Fruit fly (Drosophila melanogaster) whole organism, embryonic: ENCODE measurements around the gene Boh1.
"Not testable (repeated sequence)": the region's sequence is repeated elsewhere in the genome, so short reads cannot be mapped to it uniquely, and the experiment has no call there.

Source experiments
- CG10147 ChIP-seq: fragments of 200-800 bp; sonication (Bioruptor generic); optimal IDR thresholded peaks from 2 replicates; lab custom pipeline; 2019; ENCODE audit warnings: missing biosample characterization, mild to moderate bottlenecking, missing genetic modification characterization, moderate library complexity
- CG1024 ChIP-seq: fragments of 200-800 bp; sonication (Bioruptor generic); IDR thresholded peaks from 2 replicates; pipeline ENCODE4 v1.3.6; 2022; ENCODE audit warnings: missing biosample characterization, missing genetic modification characterization
- CG11695 ChIP-seq: fragments of 200-800 bp; sonication (Bioruptor generic); IDR thresholded peaks from 3 replicates; pipeline ENCODE4 v1.3.6; 2022; ENCODE audit warnings: missing biosample characterization, missing genetic modification characterization
- CG12155 ChIP-seq: fragments of 200-800 bp; sonication (Bioruptor generic); optimal IDR thresholded peaks from 3 replicates; lab custom pipeline; 2016; ENCODE audit warnings: missing biosample characterization, missing genetic modification characterization
- CG13296 ChIP-seq: fragments of 200-800 bp; sonication (Bioruptor generic); optimal IDR thresholded peaks from 3 replicates; lab custom pipeline; 2018; ENCODE audit warnings: missing biosample characterization, mild to moderate bottlenecking, missing genetic modification characterization
- CG1603 ChIP-seq: fragments of 200-800 bp; sonication (Bioruptor generic); optimal IDR thresholded peaks from 2 replicates; lab custom pipeline; 2019; ENCODE audit warnings: missing biosample characterization, mild to moderate bottlenecking, missing genetic modification characterization, moderate library complexity
- CG17802 ChIP-seq: fragments of 200-800 bp; sonication (Bioruptor generic); optimal IDR thresholded peaks from 2 replicates; lab custom pipeline; 2018; ENCODE audit warnings: missing biosample characterization, mild to moderate bottlenecking, missing genetic modification characterization, moderate library complexity
- CG18011 ChIP-seq: fragments of 200-800 bp; sonication (Bioruptor generic); optimal IDR thresholded peaks from 2 replicates; lab custom pipeline; 2017; ENCODE audit warnings: missing biosample characterization, missing genetic modification characterization, mild to moderate bottlenecking, moderate library complexity, missing genotype
- CG18599 ChIP-seq: fragments of 200-800 bp; sonication (Bioruptor generic); optimal IDR thresholded peaks from 3 replicates; lab custom pipeline; 2017; ENCODE audit warnings: missing biosample characterization, missing genetic modification characterization, mild to moderate bottlenecking, moderate library complexity, missing genetic modification reagents
- CG31441 ChIP-seq: fragments of 200-800 bp; sonication (Bioruptor generic); IDR thresholded peaks from 2 replicates; pipeline ENCODE4 v1.3.6; 2022; ENCODE audit warnings: missing biosample characterization, missing genetic modification characterization
- CG34422 ChIP-seq: fragments of 200-800 bp; sonication (Bioruptor generic); IDR thresholded peaks from 3 replicates; pipeline ENCODE4 v1.3.6; 2022; ENCODE audit warnings: missing biosample characterization, missing genetic modification characterization
- CG4282 ChIP-seq: fragments of 200-800 bp; sonication (Bioruptor generic); optimal IDR thresholded peaks from 2 replicates; lab custom pipeline; 2016; ENCODE audit warnings: missing biosample characterization, missing genetic modification characterization
- CG7928 ChIP-seq: fragments of 200-800 bp; sonication (Bioruptor generic); optimal IDR thresholded peaks from 2 replicates; lab custom pipeline; 2017; ENCODE audit warnings: missing biosample characterization, mild to moderate bottlenecking, missing genetic modification characterization
- CTCF ChIP-seq: fragments of 200-800 bp; sonication (Bioruptor generic); optimal IDR thresholded peaks from 2 replicates; lab custom pipeline; 2017; ENCODE audit warnings: missing biosample characterization, mild to moderate bottlenecking, missing genetic modification characterization, moderate library complexity
- Dbx ChIP-seq: fragments of 200-800 bp; sonication (Bioruptor generic); IDR thresholded peaks from 3 replicates; pipeline ENCODE4 v1.3.6; 2022; ENCODE audit warnings: missing biosample characterization, missing genetic modification characterization
- Dek ChIP-seq: fragments of 200-800 bp; sonication (Bioruptor generic); optimal IDR thresholded peaks from 3 replicates; lab custom pipeline; 2019; ENCODE audit warnings: missing biosample characterization, mild to moderate bottlenecking, missing genetic modification characterization, moderate library complexity
- Dfd ChIP-seq, 2 experiments: fragments of >200 bp; optimal IDR thresholded peaks; 2 replicates each; lab custom pipeline; 2017; ENCODE audit warnings: missing biosample characterization in 2 of 2, missing genetic modification characterization in 2 of 2
- Dref ChIP-seq: fragments of 200-800 bp; sonication (Bioruptor generic); IDR thresholded peaks from 2 replicates; pipeline ENCODE4 v1.3.6; 2022; ENCODE audit warnings: missing biosample characterization, missing genetic modification characterization
- E2f2 ChIP-seq: fragments of 200-800 bp; sonication (Bioruptor generic); IDR thresholded peaks from 2 replicates; pipeline ENCODE4 v1.3.6; 2022; ENCODE audit warnings: missing biosample characterization, missing genetic modification characterization
- Gug ChIP-seq: fragments of 200-800 bp; sonication (Bioruptor generic); IDR thresholded peaks from 4 replicates; pipeline ENCODE4 v1.3.6; 2022; ENCODE audit warnings: missing biosample characterization, missing genetic modification characterization
- Hr3 ChIP-seq: fragments of 200-800 bp; sonication (Bioruptor generic); optimal IDR thresholded peaks from 3 replicates; lab custom pipeline; 2016; ENCODE audit warnings: missing biosample characterization, missing genetic modification characterization
- Hr51 ChIP-seq, 2 experiments: fragments of 200-800 bp; sonication (Bioruptor generic); optimal IDR thresholded peaks; 2 replicates in 1 of 2; 3 replicates in 1 of 2; lab custom pipeline; 2016 to 2018; ENCODE audit warnings: missing biosample characterization in 2 of 2, missing genetic modification characterization in 2 of 2, mild to moderate bottlenecking in 1 of 2, moderate library complexity in 1 of 2
- Lim3 ChIP-seq: fragments of 200-800 bp; sonication (Bioruptor generic); IDR thresholded peaks from 2 replicates; pipeline ENCODE4 v1.3.6; 2022; ENCODE audit warnings: missing biosample characterization, missing genetic modification characterization
- Rx ChIP-seq: fragments of 200-800 bp; sonication (Bioruptor generic); IDR thresholded peaks from 2 replicates; pipeline ENCODE4 v1.3.6; 2022; ENCODE audit warnings: missing biosample characterization, missing genetic modification characterization
- Scr ChIP-seq: fragments of 200-800 bp; sonication (Bioruptor generic); IDR thresholded peaks from 2 replicates; pipeline ENCODE4 v1.3.6; 2022; ENCODE audit warnings: missing biosample characterization, missing genetic modification characterization; ENCODE audit not compliant: partially characterized antibody
- Sry-δ ChIP-seq: fragments of 200-800 bp; sonication (Bioruptor generic); optimal IDR thresholded peaks from 2 replicates; lab custom pipeline; 2016; ENCODE audit warnings: missing biosample characterization, missing genetic modification characterization
- Taf1 ChIP-seq: fragments of 200-800 bp; sonication (Bioruptor generic); IDR thresholded peaks from 2 replicates; pipeline ENCODE4 v1.3.6; 2022; ENCODE audit warnings: missing biosample characterization, missing genetic modification characterization
- Usf ChIP-seq: fragments of 200-800 bp; sonication (Bioruptor generic); optimal IDR thresholded peaks from 2 replicates; lab custom pipeline; 2017; ENCODE audit warnings: missing genotype, missing biosample characterization, missing genetic modification characterization
- Xrp1 ChIP-seq: fragments of 200-800 bp; sonication (Bioruptor generic); IDR thresholded peaks from 2 replicates; pipeline ENCODE4 v1.3.6; 2022; ENCODE audit warnings: missing biosample characterization, missing genetic modification characterization
- ara ChIP-seq: fragments of 200-800 bp; sonication (Bioruptor generic); IDR thresholded peaks from 2 replicates; pipeline ENCODE4 v1.3.6; 2022; ENCODE audit warnings: missing biosample characterization, missing genetic modification characterization
- bowl ChIP-seq: fragments of 200-800 bp; sonication (Bioruptor generic); IDR thresholded peaks from 2 replicates; pipeline ENCODE4 v1.3.6; 2022; ENCODE audit warnings: missing biosample characterization, missing genetic modification characterization
- br ChIP-seq: fragments of >200 bp; optimal IDR thresholded peaks from 2 replicates; lab custom pipeline; 2017
- chinmo ChIP-seq: fragments of 200-800 bp; sonication (Bioruptor generic); IDR thresholded peaks from 4 replicates; pipeline ENCODE4 v1.3.6; 2022; ENCODE audit warnings: missing biosample characterization, missing genetic modification characterization; ENCODE audit not compliant: partially characterized antibody
- crp ChIP-seq, 2 experiments: fragments of 200-800 bp; sonication (Bioruptor generic); optimal IDR thresholded peaks; 2 replicates in 1 of 2; 3 replicates in 1 of 2; lab custom pipeline; 2017; ENCODE audit warnings: missing biosample characterization in 2 of 2, missing genetic modification characterization in 2 of 2, mild to moderate bottlenecking in 1 of 2, moderate library complexity in 1 of 2
- dmrt99B ChIP-seq: fragments of 200-800 bp; sonication (Bioruptor generic); optimal IDR thresholded peaks from 2 replicates; lab custom pipeline; 2018; ENCODE audit warnings: missing biosample characterization, mild to moderate bottlenecking, missing genetic modification characterization, moderate library complexity
- dysf ChIP-seq: fragments of 200-800 bp; sonication (Bioruptor generic); IDR thresholded peaks from 3 replicates; pipeline ENCODE4 v1.3.6; 2022; ENCODE audit warnings: missing biosample characterization, missing genetic modification characterization
- eve ChIP-seq, 2 experiments: fragments of >200 bp; optimal IDR thresholded peaks; 2 replicates each; lab custom pipeline; 2017; ENCODE audit warnings: missing biosample characterization in 2 of 2, missing genetic modification characterization in 2 of 2
- gfzf ChIP-seq: fragments of 200-800 bp; sonication (Bioruptor generic); optimal IDR thresholded peaks from 2 replicates; lab custom pipeline; 2016; ENCODE audit warnings: missing biosample characterization, mild to moderate bottlenecking, missing genetic modification characterization, moderate library complexity
- hth ChIP-seq: fragments of >200 bp; optimal IDR thresholded peaks from 2 replicates; lab custom pipeline; 2017; ENCODE audit warnings: inconsistent platforms
- inv ChIP-seq: fragments of 200-800 bp; sonication (Bioruptor generic); IDR thresholded peaks from 2 replicates; pipeline ENCODE4 v1.3.6; 2022; ENCODE audit warnings: missing biosample characterization, missing genetic modification characterization; ENCODE audit not compliant: partially characterized antibody
- p53 ChIP-seq: fragments of 200-800 bp; sonication (Bioruptor generic); optimal IDR thresholded peaks from 2 replicates; lab custom pipeline; 2016; ENCODE audit warnings: missing biosample characterization, missing genetic modification characterization
- phol ChIP-seq: fragments of 200-800 bp; sonication (Bioruptor generic); optimal IDR thresholded peaks from 3 replicates; lab custom pipeline; 2018; ENCODE audit warnings: missing biosample characterization, mild to moderate bottlenecking, missing genetic modification characterization, moderate library complexity
- sima ChIP-seq: fragments of 200-800 bp; sonication (Bioruptor generic); optimal IDR thresholded peaks from 2 replicates; lab custom pipeline; 2016; ENCODE audit warnings: missing biosample characterization, missing genetic modification characterization
- so ChIP-seq: fragments of 200-800 bp; sonication (Bioruptor generic); IDR thresholded peaks from 3 replicates; pipeline ENCODE4 v1.3.6; 2022; ENCODE audit warnings: missing biosample characterization, missing genetic modification characterization
- ssp ChIP-seq: fragments of 200-800 bp; sonication (Bioruptor generic); IDR thresholded peaks from 2 replicates; pipeline ENCODE4 v1.3.6; 2022; ENCODE audit warnings: missing biosample characterization, missing genetic modification characterization
- vvl ChIP-seq: fragments of 200-800 bp; sonication (Bioruptor generic); IDR thresholded peaks from 2 replicates; pipeline ENCODE4 v1.3.6; 2022; ENCODE audit warnings: missing biosample characterization, missing genetic modification characterization

The Boh1 gene

dm6 chr3R:27963119-27963518, 43.9 kb upstream of the Boh1 start, which contains the start of the genes CG31131 and CG4849:
Gene CG31131, minus strand, starts transcription at chr3R:27963219.
Gene CG4849, plus strand, starts transcription at chr3R:27963415.
- TF ChIP-seq so; Sry-δ (GFP tag; lab: Kevin White, UChicago); Rx: not testable (repeated sequence)

dm6 chr3R:27960473-27960872, 41.2 kb upstream of the Boh1 start, which contains the start of gene CG31253:
Gene CG31253, minus strand, starts transcription at chr3R:27960573.
- not testable (repeated sequence) for TF ChIP-seq vvl, Lim3, bowl (GFP tag; lab: Robert Waterston, UW)

- not testable (repeated sequence) for TF ChIP-seq Gug (GFP tag; lab: Robert Waterston, UW); CG1024; CG1603 (tag; lab: Kevin White, UChicago)
These were observed 39.9 kb upstream of the Boh1 start, which contains the start of the genes CG42487 and CG4884 for dm6 chr3R:27959145-27959544. Gene CG42487, minus strand, starts transcription at chr3R:27959245. Gene CG4884, minus strand, starts transcription at chr3R:27959245.

- no peak for TF ChIP-seq CG10147
- no peak for TF ChIP-seq ssp
- TF ChIP-seq Dbx (GFP tag; lab: Robert Waterston, UW): no peak
- no peak for TF ChIP-seq Hr51 (GFP tag; optimal IDR thresholded peaks at IDR 0.05; lab: Kevin White, UChicago)
- TF ChIP-seq CG11695 (GFP tag; lab: Robert Waterston, UW): no peak
- no peak for TF ChIP-seq CG12155 (GFP tag; lab: Kevin White, UChicago)
- peak; percentile 36; the same call in 1 of the 2 replicates for TF ChIP-seq Dref
- peak; percentile 28; the same call in 1 of the 2 replicates for TF ChIP-seq E2f2
- peak; percentile 1 for TF ChIP-seq CG7928
- no peak for TF ChIP-seq CG31441 (GFP tag; lab: Robert Waterston, UW)
- no peak for TF ChIP-seq Dek (tag; lab: Kevin White, UChicago)
- TF ChIP-seq bowl (GFP tag; lab: Robert Waterston, UW): no peak
- peak in 1 of 2 experiments; percentile 74 for TF ChIP-seq crp (GFP tag; optimal IDR thresholded peaks at IDR 0.05; lab: Kevin White, UChicago)
- TF ChIP-seq Dfd (GFP tag; optimal IDR thresholded peaks at IDR 0.05; lab: Kevin White, UChicago): no peak
- no peak for TF ChIP-seq br (lab: Kevin White, UChicago)
- TF ChIP-seq CG18599 (GFP tag; lab: Kevin White, UChicago): no peak
- TF ChIP-seq CG17802 (tag; lab: Kevin White, UChicago): no peak
- peak; percentile 36 for TF ChIP-seq gfzf
- TF ChIP-seq Hr3 (GFP tag; lab: Kevin White, UChicago): no peak
- no peak for TF ChIP-seq CG4282 (GFP tag; lab: Kevin White, UChicago)
- no peak for TF ChIP-seq p53 (GFP tag; lab: Kevin White, UChicago)
- no peak for TF ChIP-seq eve (GFP tag; optimal IDR thresholded peaks at IDR 0.05; lab: Kevin White, UChicago)
- no peak for TF ChIP-seq chinmo
- no peak for TF ChIP-seq dysf (GFP tag; lab: Robert Waterston, UW)
- no peak for TF ChIP-seq Usf (GFP tag; lab: Kevin White, UChicago)
- TF ChIP-seq Xrp1 (GFP tag; lab: Robert Waterston, UW): no peak
- peak; percentile 16; the same call in 1 of the 2 replicates for TF ChIP-seq Scr (GFP tag; lab: Robert Waterston, UW)
- no peak for TF ChIP-seq CG18011 (GFP tag; lab: Kevin White, UChicago)
- no peak for TF ChIP-seq sima (GFP tag; lab: Kevin White, UChicago)
- TF ChIP-seq ara: no peak
- TF ChIP-seq phol (tag; lab: Kevin White, UChicago): no peak
- TF ChIP-seq Taf1: no peak
- TF ChIP-seq CTCF: no peak
- no peak for TF ChIP-seq dmrt99B (tag; lab: Kevin White, UChicago)
- no peak for TF ChIP-seq CG13296 (GFP tag; lab: Kevin White, UChicago)
- TF ChIP-seq hth (lab: Kevin White, UChicago): no peak
- no peak for TF ChIP-seq inv (GFP tag; lab: Robert Waterston, UW)
- peak; percentile 60; the same call in 1 of the 3 replicates for TF ChIP-seq CG34422 (GFP tag; lab: Robert Waterston, UW)
These were observed 38.7 kb upstream of the Boh1 start for dm6 chr3R:27957967-27958366.
